Fruit fly (Drosophila melanogaster) Kc167 (cell line): Measurements from ENCODE around the gene CG17570.

Experiments
- Myc ChIP-seq: fragments of >200 bp; optimal IDR thresholded peaks from 2 replicates; lab custom pipeline; 2017; ENCODE audit warnings: missing external identifiers
- Sin3A ChIP-seq: fragments of >200 bp; optimal IDR thresholded peaks from 2 replicates; lab custom pipeline; 2018; ENCODE audit warnings: missing external identifiers
- h ChIP-seq: fragments of >200 bp; optimal IDR thresholded peaks from 3 replicates; lab custom pipeline; 2018; ENCODE audit warnings: missing external identifiers
- insv ChIP-seq: fragments of >200 bp; optimal IDR thresholded peaks from 3 replicates; lab custom pipeline; 2018; ENCODE audit warnings: missing external identifiers
- psq ChIP-seq: fragments of >200 bp; optimal IDR thresholded peaks from 2 replicates; lab custom pipeline; 2017; ENCODE audit warnings: missing external identifiers
- ttk ChIP-seq: sonication (Bioruptor generic); optimal IDR thresholded peaks from 2 replicates; lab custom pipeline; 2017; ENCODE audit warnings: missing external identifiers

Gene CG17570

DNA sequence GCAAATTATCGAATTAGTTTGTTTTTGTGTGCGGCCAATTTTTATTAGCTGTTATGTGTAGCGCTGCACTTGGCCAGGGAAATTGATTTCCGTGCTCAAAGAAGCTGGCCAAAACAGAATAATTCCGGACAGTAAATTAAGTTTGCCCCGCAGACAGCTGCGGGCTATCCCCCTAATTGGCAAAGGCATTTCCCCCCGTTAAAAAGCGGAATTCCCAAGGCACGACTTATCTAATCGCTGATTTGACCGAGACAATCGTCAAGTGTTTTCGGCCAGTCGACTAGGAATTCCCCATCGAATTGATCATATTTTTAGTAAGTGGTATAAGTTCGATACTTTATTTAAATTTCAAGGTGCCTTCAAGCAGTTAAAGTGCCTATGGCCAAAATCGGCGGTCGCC is 1.2 kb downstream of the CG17570 start:
- no peak for TF ChIP-seq insv (lab: Kevin White, UChicago)
- no peak for TF ChIP-seq Sin3A (lab: Kevin White, UChicago)
- TF ChIP-seq h, result no peak
- no peak for TF ChIP-seq psq (lab: Kevin White, UChicago)
- no peak for TF ChIP-seq ttk (lab: Kevin White, UChicago)
- no peak for TF ChIP-seq Myc (lab: Kevin White, UChicago)

DNA sequence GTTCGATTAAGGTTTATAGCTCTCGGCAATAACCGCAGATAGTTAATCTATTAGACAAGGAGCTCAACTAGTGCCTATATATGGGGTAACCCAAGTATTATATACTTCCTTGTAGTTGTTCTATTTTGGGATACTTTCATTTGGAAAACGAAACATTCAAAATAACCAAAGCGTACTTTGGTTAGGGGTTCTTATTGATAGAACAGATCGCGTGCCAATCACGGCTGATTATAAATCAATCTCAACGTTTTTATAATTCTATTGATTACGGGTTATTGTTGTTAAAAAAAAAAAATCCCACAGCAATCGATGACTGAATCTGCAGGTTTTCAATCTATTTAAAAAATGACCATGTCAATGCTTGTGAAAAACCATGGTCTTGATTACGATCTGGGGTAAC is 7.1 kb downstream of the CG17570 start, which contains the start of gene CG17571:
Gene CG17571, minus strand, starts transcription at position 101 of the 400 bp plus-strand sequence.
- TF ChIP-seq insv (lab: Kevin White, UChicago), result no peak

DNA sequence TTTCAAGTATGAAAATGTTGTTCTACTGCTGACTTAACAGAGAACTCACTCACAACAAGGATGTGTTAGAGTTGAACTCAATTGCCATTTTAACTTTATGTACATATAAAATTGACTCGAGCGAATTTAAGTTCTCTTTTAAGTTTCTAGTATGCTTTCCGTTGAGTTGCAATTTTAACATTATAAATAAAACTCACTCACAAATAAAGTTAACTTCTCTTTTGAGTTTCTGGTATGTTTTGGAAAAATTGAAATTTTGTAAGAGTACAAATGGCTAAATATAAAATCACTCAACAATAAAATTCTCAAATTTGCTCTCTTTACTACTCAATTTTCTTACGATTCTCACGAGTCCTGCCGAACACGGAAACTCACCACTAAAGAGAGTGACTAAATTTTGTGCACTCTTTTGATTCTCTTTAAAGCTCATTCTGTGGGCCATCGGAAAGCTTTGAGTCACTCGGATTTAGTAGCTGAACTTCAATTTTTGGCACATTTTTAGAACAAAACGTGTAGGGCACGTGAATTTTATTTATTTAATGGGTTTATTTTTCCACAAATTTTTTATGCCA is 21.6 kb downstream of the CG17570 start:
- TF ChIP-seq ttk (lab: Kevin White, UChicago), result no peak
- TF ChIP-seq Myc (lab: Kevin White, UChicago), result no peak
- no peak for TF ChIP-seq insv (lab: Kevin White, UChicago)
- TF ChIP-seq Sin3A (lab: Kevin White, UChicago), result no peak
- no peak for TF ChIP-seq h
- TF ChIP-seq psq (lab: Kevin White, UChicago), result no peak

DNA sequence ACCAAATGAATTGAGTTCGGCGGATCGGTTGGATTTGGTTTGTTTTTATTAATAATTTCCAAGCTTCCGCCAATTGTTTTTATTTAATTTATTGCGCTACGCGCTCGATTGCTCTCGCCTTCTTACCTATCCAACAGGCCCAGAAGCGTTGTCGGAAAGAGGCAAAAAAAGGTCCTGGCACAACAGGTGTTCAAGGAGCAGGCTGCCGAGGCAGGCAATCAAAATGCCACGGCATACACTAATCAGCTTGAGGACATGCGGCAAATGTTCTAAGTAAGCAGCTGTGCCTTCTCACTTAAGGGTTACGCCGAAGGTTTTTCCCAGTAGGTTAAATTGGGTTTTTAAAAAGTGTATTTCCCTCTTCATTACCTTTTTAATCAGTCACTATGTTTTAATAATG is 24.1 kb downstream of the CG17570 start:
- no peak for TF ChIP-seq Sin3A (lab: Kevin White, UChicago)
- no peak for TF ChIP-seq insv (lab: Kevin White, UChicago)
- no peak for TF ChIP-seq Myc (lab: Kevin White, UChicago)
- TF ChIP-seq ttk (lab: Kevin White, UChicago), result no peak
- TF ChIP-seq h, result no peak
- no peak for TF ChIP-seq psq (lab: Kevin White, UChicago)

dm6 chr2L:20229883-20230445 is 34.3 kb downstream of the CG17570 start:
- TF ChIP-seq insv (lab: Kevin White, UChicago) (no peak), Myc (lab: Kevin White, UChicago) (no peak), psq (lab: Kevin White, UChicago) (no peak)

- TF ChIP-seq Sin3A (lab: Kevin White, UChicago), result no peak
- TF ChIP-seq ttk (lab: Kevin White, UChicago), result no peak
- no peak for TF ChIP-seq psq (lab: Kevin White, UChicago)
- no peak for TF ChIP-seq h
- TF ChIP-seq insv (lab: Kevin White, UChicago), result no peak
- no peak for TF ChIP-seq Myc (lab: Kevin White, UChicago)
These were observed 38.4 kb downstream of the CG17570 start for dm6 chr2L:20225833-20226232.

- TF ChIP-seq psq (lab: Kevin White, UChicago) (no peak), h (no peak), insv (lab: Kevin White, UChicago) (no peak), ttk (lab: Kevin White, UChicago) (no peak), Sin3A (lab: Kevin White, UChicago) (no peak), Myc (lab: Kevin White, UChicago) (no peak)
These were observed 41.1 kb downstream of the CG17570 start for dm6 chr2L:20222940-20223727.
